Worm (Caenorhabditis elegans): ENCODE data around the gene dnj-17.

- TF ChIP-seq him-1 (tag; optimal IDR thresholded peaks at IDR 0.05), result no peak
- peak; percentile 10 for TF ChIP-seq W03F9.2 (tag; optimal IDR thresholded peaks at IDR 0.05)
These were observed 48.5 kb downstream of the dnj-17 start, which contains the start of gene acaa-2 for ce11 chrIII:13344538-13345136.

Measured in whole organism, L4/young adult.